Fruit fly (Drosophila melanogaster): ENCODE results near the gene CG7557.

DNA sequence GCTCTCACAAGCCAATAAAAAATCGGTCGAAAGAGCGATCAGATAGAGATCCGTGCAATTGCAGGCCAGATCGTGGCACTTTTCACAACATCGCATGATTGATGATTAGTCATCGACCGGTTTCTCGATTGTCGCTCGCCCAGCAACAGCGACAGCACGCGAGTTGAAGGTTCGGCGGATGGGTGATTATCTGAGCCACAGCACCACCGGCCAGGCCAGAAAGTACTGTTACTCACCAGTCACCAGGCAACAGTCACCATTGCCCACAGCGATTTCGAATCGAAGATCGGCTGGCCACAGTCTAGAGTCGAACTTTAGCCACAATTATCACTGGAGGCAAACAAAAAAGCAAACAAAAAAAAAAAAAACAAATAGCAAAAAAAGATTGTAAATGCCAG is 13.0 kb upstream of the CG7557 start:
- TF ChIP-seq CG8301 (tag; optimal IDR thresholded peaks at IDR 0.05) (no peak), CG34367 (tag; optimal IDR thresholded peaks at IDR 0.05) (no peak), CG10348 (GFP tag; IDR thresholded peaks at IDR 0.05) (no peak), CG15710 (tag; optimal IDR thresholded peaks at IDR 0.05) (no peak), rn (GFP tag; IDR thresholded peaks at IDR 0.05) (no peak), Ets98B (GFP tag; IDR thresholded peaks at IDR 0.05) (no peak)
